Fruit fly (Drosophila melanogaster): ENCODE data around the gene MFS3.

Gene MFS3

dm6 chr2L:1142730-1143281 is at the start of gene MFS3:
MFS3 (plus strand) TSS chr2L:1143201.
- TF ChIP-seq CG17801 (GFP tag; optimal IDR thresholded peaks at IDR 0.05; ENCODE audit: partially characterized antibody): no peak

DNA sequence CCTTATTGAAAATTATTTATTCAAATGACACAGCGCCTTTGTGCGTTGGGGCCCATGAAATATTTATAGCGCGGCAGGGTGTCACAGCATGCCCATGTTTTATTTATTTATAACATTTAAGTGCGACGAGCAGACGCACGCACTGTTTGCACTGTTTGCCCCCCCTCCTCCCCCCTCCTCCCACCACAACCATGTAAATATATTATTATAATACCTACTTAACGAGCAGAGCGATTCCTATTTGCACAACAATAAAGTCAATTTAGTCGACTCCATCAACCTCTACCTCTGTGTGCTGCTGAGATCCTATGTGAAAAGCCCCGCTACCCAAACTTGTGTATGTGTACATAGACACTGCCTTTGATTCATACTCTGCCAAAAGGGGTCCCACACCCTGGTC is 48.3 kb upstream of the MFS3 start:
- TF ChIP-seq CG17801 (GFP tag; optimal IDR thresholded peaks at IDR 0.05; ENCODE audit: partially characterized antibody): no peak

DNA sequence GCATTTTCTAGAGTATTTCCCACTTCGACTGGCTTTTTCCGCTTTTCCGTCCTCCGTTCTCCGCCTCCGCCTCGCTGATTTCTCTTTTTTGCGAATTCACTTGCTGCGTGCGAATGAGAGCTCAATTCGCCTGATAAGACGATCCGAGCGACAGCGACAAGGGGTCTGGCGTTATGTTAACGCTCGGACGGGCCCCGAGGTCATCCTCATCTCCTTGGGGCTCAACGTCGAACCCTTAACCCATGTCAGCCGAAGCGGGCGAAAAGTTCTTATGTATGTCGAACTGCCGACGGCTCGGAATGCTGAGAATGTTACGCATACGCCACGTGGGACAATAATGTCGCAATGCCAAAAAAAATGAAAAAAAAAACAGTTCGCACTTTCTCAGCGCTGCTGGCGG is 47.6 kb upstream of the MFS3 start:
- no peak for TF ChIP-seq CG17801 (GFP tag; optimal IDR thresholded peaks at IDR 0.05; ENCODE audit: partially characterized antibody)

dm6 chr2L:1102349-1102748 is 40.7 kb upstream of the MFS3 start, which contains the start of gene CG4629:
CG4629 (minus strand) TSS chr2L:1102504.
- TF ChIP-seq CG17801 (GFP tag; optimal IDR thresholded peaks at IDR 0.05; ENCODE audit: partially characterized antibody): no peak

- TF ChIP-seq CG17801 (GFP tag; optimal IDR thresholded peaks at IDR 0.05; ENCODE audit: partially characterized antibody): no peak
These were observed 34.8 kb upstream of the MFS3 start, which contains the start of the genes PolrMT and CG14339 for dm6 chr2L:1108029-1108688. PolrMT (minus strand) TSS chr2L:1108373. CG14339 (plus strand) TSS chr2L:1108540.

DNA sequence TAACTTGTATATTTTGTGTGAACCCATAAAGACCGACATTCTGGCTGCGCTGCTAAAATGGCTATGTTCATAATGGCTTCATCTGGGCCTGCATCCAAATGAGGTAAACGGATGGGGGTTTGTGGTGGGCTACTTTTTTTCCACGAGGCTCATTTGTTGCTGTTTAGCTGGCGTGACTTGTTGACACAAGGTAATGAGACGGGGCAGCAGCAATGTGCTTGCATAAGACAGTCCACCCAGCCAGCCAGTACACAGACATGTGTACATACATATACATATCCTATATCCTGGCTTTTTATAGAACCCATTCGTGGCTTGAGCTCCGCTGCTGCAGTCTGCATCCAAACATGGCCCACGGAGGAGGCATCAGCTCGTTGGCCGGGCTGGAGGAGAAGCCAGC is 30.4 kb upstream of the MFS3 start, which contains the start of gene CG14340:
CG14340 (plus strand) TSS at position 301 of the 400 bp plus-strand sequence.
- no peak for TF ChIP-seq CG17801 (GFP tag; optimal IDR thresholded peaks at IDR 0.05; ENCODE audit: partially characterized antibody)

dm6 chr2L:1114230-1114629 is 28.8 kb upstream of the MFS3 start:
- TF ChIP-seq CG17801 (GFP tag; optimal IDR thresholded peaks at IDR 0.05; ENCODE audit: partially characterized antibody): no peak

DNA sequence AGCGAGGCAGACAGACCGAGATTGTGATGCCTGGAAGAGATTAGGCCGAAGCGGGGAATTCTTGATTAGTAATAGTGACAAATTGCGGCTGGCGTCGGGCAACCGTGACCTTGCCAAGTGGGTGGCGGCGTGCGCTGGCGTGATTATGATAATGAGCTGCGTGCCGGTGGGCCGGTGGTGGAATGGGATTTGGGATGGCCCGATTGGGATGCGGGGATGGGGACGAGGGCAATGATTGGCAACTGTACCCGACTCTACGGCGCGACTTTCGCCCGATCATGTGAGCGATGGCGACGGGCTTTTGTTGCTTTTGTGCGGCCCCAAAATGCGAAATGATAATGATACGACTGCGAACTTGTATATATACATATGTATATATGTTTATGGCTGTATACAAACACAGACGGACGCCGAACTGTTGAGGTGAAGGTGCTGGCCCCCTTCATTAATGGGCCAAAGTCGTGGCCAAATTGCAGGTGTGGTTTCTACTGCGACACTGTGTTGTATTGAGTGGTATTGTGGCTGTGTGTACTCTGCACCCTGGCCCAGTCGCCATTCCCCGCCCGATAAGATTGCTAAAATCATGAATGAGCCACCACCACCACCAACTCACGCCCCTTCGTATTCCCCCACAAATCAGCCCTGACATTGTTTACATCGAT is 26.2 kb upstream of the MFS3 start:
- TF ChIP-seq CG17801 (GFP tag; optimal IDR thresholded peaks at IDR 0.05; ENCODE audit: partially characterized antibody): no peak

DNA sequence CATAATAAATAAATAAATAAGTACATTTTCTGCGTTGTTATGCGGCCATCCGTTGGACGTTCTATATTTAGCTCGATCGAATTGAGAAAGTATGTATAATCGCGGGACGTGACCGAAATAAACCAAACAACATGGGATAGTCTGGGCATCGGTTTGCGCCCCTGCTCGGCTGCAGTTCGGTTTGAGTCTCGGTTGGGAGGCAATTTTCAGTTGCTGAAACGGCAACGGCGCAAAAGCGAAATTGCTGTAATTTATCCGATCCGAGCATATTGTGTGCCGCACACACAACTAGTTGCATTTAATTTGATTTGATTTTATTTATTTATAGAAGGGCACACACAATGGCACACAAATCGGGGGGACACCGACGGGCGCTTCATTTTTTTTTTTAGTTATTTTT is 24.9 kb upstream of the MFS3 start:
- no peak for TF ChIP-seq CG17801 (GFP tag; optimal IDR thresholded peaks at IDR 0.05; ENCODE audit: partially characterized antibody)

dm6 chr2L:1118880-1119809 is 23.9 kb upstream of the MFS3 start:
- peak; percentile 55 for TF ChIP-seq CG17801 (GFP tag; optimal IDR thresholded peaks at IDR 0.05; ENCODE audit: partially characterized antibody)

DNA sequence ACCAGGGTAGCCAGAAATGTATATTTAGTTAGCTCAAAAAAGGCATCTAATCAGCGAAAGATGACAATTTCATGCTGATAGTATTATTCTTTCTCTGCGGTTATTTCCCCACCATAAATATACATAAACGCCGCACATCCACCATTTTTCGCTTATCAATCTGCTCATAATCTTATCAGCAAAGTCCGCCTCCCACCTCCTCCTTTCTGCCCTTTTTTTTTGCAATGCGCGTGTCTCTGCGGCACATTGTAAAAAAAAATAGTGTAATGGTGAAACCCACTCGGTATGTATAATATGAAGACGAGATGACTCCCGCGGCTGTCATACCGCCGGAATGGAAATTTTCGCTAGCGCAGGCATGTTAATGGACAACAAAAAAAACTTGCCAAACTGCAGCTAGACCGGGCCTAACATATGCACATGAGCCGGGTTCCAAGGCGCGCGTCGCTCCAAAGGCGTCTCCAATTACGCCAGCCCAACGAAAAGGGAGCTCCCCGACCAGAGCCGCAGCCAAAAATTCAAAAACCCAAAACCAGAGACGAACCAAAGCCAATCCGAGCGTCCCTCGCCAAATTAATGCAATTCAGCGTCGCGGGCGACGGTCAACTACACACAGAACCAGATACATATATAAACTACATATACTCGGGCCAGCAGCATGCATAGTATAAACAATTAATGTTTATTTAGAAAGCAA is 22.6 kb upstream of the MFS3 start:
- TF ChIP-seq CG17801 (GFP tag; optimal IDR thresholded peaks at IDR 0.05; ENCODE audit: partially characterized antibody): no peak

DNA sequence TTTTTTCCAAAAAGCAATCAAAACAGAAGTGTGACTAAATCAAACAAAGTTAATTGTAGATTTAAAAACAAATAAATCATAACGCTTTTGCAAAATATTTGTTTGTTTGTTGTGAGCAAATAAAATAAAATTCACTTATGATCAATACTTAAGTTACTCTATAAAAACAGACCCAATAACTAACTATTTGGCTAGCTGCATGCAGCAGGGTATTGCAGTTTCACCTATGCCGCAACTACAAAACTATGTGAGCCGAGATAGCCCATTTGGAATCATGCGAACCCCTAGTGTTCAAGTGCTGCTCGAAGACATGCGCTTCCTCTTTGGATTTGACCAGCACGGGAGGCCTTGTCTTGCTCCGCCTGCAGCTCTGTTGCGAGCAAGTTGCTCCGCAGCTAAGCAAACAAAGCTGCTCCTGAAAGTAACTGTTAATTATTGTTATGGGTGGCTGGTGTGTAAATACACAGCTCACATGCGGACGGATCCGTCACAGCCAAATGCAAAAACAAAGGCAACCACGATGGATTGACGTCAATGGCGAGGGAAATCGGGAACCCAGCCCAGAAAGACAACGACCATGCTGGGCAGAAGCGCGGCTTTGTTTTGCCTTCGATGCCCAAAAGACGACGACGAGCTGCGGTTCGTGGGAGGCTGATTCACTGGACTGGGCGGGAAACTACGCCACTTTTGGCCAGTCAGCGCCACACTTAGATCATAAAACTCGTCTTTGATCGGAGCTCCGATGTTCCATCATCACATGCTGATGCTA is 20.9 kb upstream of the MFS3 start:
- no peak for TF ChIP-seq CG17801 (GFP tag; optimal IDR thresholded peaks at IDR 0.05; ENCODE audit: partially characterized antibody)

dm6 chr2L:1122711-1122960 is 20.4 kb upstream of the MFS3 start:
- TF ChIP-seq CG17801 (GFP tag; optimal IDR thresholded peaks at IDR 0.05; ENCODE audit: partially characterized antibody): no peak
